Worm (Caenorhabditis elegans): Measurements from ENCODE around the gene chca-1.

chca-1 gene

DNA sequence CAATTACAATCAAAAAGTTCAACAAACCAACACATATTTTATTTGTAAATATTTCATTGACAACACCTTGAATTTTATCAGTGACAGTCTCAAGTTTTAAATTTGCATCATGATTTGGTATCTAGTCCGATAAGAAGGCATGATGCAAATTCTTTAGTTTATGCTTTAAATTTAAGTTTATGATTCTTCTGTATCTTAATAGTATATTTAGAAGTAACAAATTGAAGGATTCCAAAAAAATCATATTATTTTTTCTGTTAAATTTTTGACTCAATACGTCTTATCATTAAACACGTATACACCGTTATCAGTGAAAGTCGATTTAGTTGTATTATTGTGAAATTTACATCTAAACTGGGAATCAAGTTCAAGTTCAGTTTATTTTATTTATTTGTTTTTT is at the start of gene chca-1:
chca-1 (plus strand) TSS at position 161 of the 400 bp plus-strand sequence.
- TF ChIP-seq nhr-76 (tag; optimal IDR thresholded peaks at IDR 0.05) = no peak
- peak; percentile 33 for TF ChIP-seq nhr-6 (tag; optimal IDR thresholded peaks at IDR 0.05)
- TF ChIP-seq lin-39 (tag; optimal IDR thresholded peaks at IDR 0.05) = no peak
- no peak for TF ChIP-seq arid-1 (GFP tag; conservative IDR thresholded peaks at IDR 0.05)
- TF ChIP-seq F44E2.7 (GFP tag; IDR thresholded peaks at IDR 0.05) = no peak
- TF ChIP-seq mxl-3 (GFP tag; optimal IDR thresholded peaks at IDR 0.05) = no peak
- peak; percentile 14 for TF ChIP-seq T20F7.1 (GFP tag; optimal IDR thresholded peaks at IDR 0.05)
- peak; percentile 58; the same call in 1 of the 2 replicates for TF ChIP-seq lin-1 (GFP tag; IDR thresholded peaks at IDR 0.05)
- TF ChIP-seq dmd-6 (GFP tag; IDR thresholded peaks at IDR 0.05) = peak; percentile 88
- TF ChIP-seq dve-1 (tag; optimal IDR thresholded peaks at IDR 0.05; ENCODE audit: insufficient read depth) = peak; percentile 90
- peak; percentile 14 for TF ChIP-seq hlh-30 (tag; optimal IDR thresholded peaks at IDR 0.05; ENCODE audit: insufficient read depth)
- no peak for TF ChIP-seq mdt-29 (GFP tag; IDR thresholded peaks at IDR 0.05)
- no peak for TF ChIP-seq hmg-1.1 (GFP tag; IDR thresholded peaks at IDR 0.05)
- no peak for TF ChIP-seq snpc-1.2 (GFP tag; IDR thresholded peaks at IDR 0.05)
- TF ChIP-seq daf-16 (GFP tag; optimal IDR thresholded peaks at IDR 0.05) = no peak
- peak; percentile 96 for TF ChIP-seq daf-16 (tag; optimal IDR thresholded peaks at IDR 0.05)
- no peak for TF ChIP-seq rbr-2 (tag; optimal IDR thresholded peaks at IDR 0.05)
- TF ChIP-seq ZK337.2 (GFP tag; IDR thresholded peaks at IDR 0.05) = no peak
- TF ChIP-seq gei-8 (GFP tag; optimal IDR thresholded peaks at IDR 0.05) = no peak
- no peak for TF ChIP-seq nhr-41 (GFP tag; IDR thresholded peaks at IDR 0.05)
- no peak for TF ChIP-seq mes-2 (tag; optimal IDR thresholded peaks at IDR 0.05; ENCODE audit: poor library complexity, severe bottlenecking)
- no peak for TF ChIP-seq R02D3.7 (tag; optimal IDR thresholded peaks at IDR 0.05)
- no peak for TF ChIP-seq skn-1 (tag; optimal IDR thresholded peaks at IDR 0.05)
- no peak for TF ChIP-seq daf-12 (tag; optimal IDR thresholded peaks at IDR 0.05)
- peak; percentile 41 for TF ChIP-seq nhr-28 (tag; optimal IDR thresholded peaks at IDR 0.05)
- no peak for TF ChIP-seq zag-1 (tag; optimal IDR thresholded peaks at IDR 0.05)
- TF ChIP-seq daf-8 (GFP tag; IDR thresholded peaks at IDR 0.05) = no peak
- no peak for TF ChIP-seq Y48G9A.11 (GFP tag; IDR thresholded peaks at IDR 0.05)
- no peak for TF ChIP-seq dpl-1 (GFP tag; optimal IDR thresholded peaks at IDR 0.05)
- no peak for TF ChIP-seq duxl-1 (tag; optimal IDR thresholded peaks at IDR 0.05; ENCODE audit: poor library complexity)
- peak; percentile 65 for TF ChIP-seq nhr-102 (tag; optimal IDR thresholded peaks at IDR 0.05)
- TF ChIP-seq lim-7 (GFP tag; IDR thresholded peaks at IDR 0.05) = no peak
- TF ChIP-seq pqm-1 (tag; optimal IDR thresholded peaks at IDR 0.05) = peak; percentile 95
- TF ChIP-seq nhr-42 (GFP tag; IDR thresholded peaks at IDR 0.05) = no peak
- peak; percentile 75 for TF ChIP-seq hlh-11 (tag; optimal IDR thresholded peaks at IDR 0.05)
- TF ChIP-seq Y105C5A.15 (GFP tag; IDR thresholded peaks at IDR 0.05) = no peak
- TF ChIP-seq ztf-11 (tag; optimal IDR thresholded peaks at IDR 0.05) = no peak
- no peak for TF ChIP-seq sdz-12 (GFP tag; optimal IDR thresholded peaks at IDR 0.05)
- peak; percentile 81 for TF ChIP-seq php-3 (GFP tag; IDR thresholded peaks at IDR 0.05)
- no peak for TF ChIP-seq F10B5.3 (tag; optimal IDR thresholded peaks at IDR 0.05)
- no peak for TF ChIP-seq ama-1 (optimal IDR thresholded peaks at IDR 0.05)
- no peak for TF ChIP-seq madf-5 (GFP tag; IDR thresholded peaks at IDR 0.05)
- no peak for TF ChIP-seq saeg-2 (GFP tag; IDR thresholded peaks at IDR 0.05)
- TF ChIP-seq lsy-2 (tag; optimal IDR thresholded peaks at IDR 0.05) = peak in 1 of 2 experiments; percentile 72
- TF ChIP-seq ztf-7 (tag; optimal IDR thresholded peaks at IDR 0.05) = peak; percentile 70
- TF ChIP-seq daf-19 (GFP tag; conservative IDR thresholded peaks at IDR 0.05) = no peak
- 0 out of 2 replicates have a peak, but pooled peaks have one; percentile 31 for TF ChIP-seq ceh-20 (GFP tag; IDR thresholded peaks at IDR 0.05)
- peak in 1 of 2 experiments; percentile 16 for TF ChIP-seq mdl-1 (tag; optimal IDR thresholded peaks at IDR 0.05)
- no peak for TF ChIP-seq nhr-77 (tag; optimal IDR thresholded peaks at IDR 0.05)
- TF ChIP-seq ceh-62 (tag; optimal IDR thresholded peaks at IDR 0.05) = no peak
- TF ChIP-seq vab-7 (GFP tag; IDR thresholded peaks at IDR 0.05) = no peak
- no peak for TF ChIP-seq Y5F2A.4 (GFP tag; optimal IDR thresholded peaks at IDR 0.05)
- no peak for TF ChIP-seq lin-13 (GFP tag; optimal IDR thresholded peaks at IDR 0.05)
